Worm (Caenorhabditis elegans) whole organism, early embryonic: Measurements from ENCODE around the gene grd-14.

ENCODE experiments used
- B0310.2 ChIP-seq: sonication (generic microtip); optimal IDR thresholded peaks from 2 replicates; lab custom pipeline; 2016; ENCODE audit warnings: mild to moderate bottlenecking, missing genetic modification characterization, missing compliant biosample characterization
- F13C5.2 ChIP-seq: sonication (generic microtip); optimal IDR thresholded peaks from 2 replicates; lab custom pipeline; 2017; ENCODE audit warnings: mild to moderate bottlenecking, missing genetic modification characterization, inconsistent platforms, missing compliant biosample characterization
- aly-1 ChIP-seq: sonication (generic microtip); optimal IDR thresholded peaks from 2 replicates; lab custom pipeline; 2016; ENCODE audit warnings: missing genetic modification characterization, missing compliant biosample characterization
- ama-1 ChIP-seq: fragments of 150-350 bp; optimal IDR thresholded peaks from 2 replicates; lab custom pipeline; 2014
- ceh-13 ChIP-seq: fragments of 200-800 bp; sonication (Bioruptor generic); optimal IDR thresholded peaks from 2 replicates; lab custom pipeline; 2018; ENCODE audit warnings: mild to moderate bottlenecking, missing genetic modification characterization, missing compliant biosample characterization
- ceh-36 ChIP-seq: sonication (generic microtip); optimal IDR thresholded peaks from 2 replicates; lab custom pipeline; 2016; ENCODE audit warnings: missing genetic modification characterization, inconsistent platforms, missing compliant biosample characterization
- ets-7 ChIP-seq: sonication (generic microtip); optimal IDR thresholded peaks from 2 replicates; lab custom pipeline; 2016; ENCODE audit warnings: missing genotype, missing genetic modification characterization, missing compliant biosample characterization
- flt-1 ChIP-seq: fragments of 200-800 bp; sonication (Bioruptor generic); IDR thresholded peaks from 2 replicates; pipeline ENCODE4 v1.3.6; 2022; ENCODE audit warnings: missing genetic modification characterization, missing compliant biosample characterization
- hmbx-1 ChIP-seq: sonication (generic microtip); optimal IDR thresholded peaks from 2 replicates; lab custom pipeline; 2016; ENCODE audit warnings: mild to moderate bottlenecking, missing genetic modification characterization, missing compliant biosample characterization
- hmg-4 ChIP-seq: fragments of 200-800 bp; sonication (Bioruptor generic); optimal IDR thresholded peaks from 2 replicates; lab custom pipeline; 2018; ENCODE audit warnings: mild to moderate bottlenecking, missing genetic modification characterization, missing compliant biosample characterization
- hnd-1 ChIP-seq: sonication (generic microtip); optimal IDR thresholded peaks from 2 replicates; lab custom pipeline; 2016; ENCODE audit warnings: missing genetic modification characterization, missing compliant biosample characterization
- pes-1 ChIP-seq: fragments of 200-800 bp; sonication (Bioruptor generic); IDR thresholded peaks from 2 replicates; pipeline ENCODE4 v1.3.6; 2022; ENCODE audit warnings: missing genetic modification reagents, missing genetic modification characterization, missing compliant biosample characterization
- scrt-1 ChIP-seq: fragments of 200-800 bp; sonication (Bioruptor generic); IDR thresholded peaks from 2 replicates; pipeline ENCODE4 v1.3.6; 2022; ENCODE audit warnings: missing genetic modification characterization, missing compliant biosample characterization
- sea-1 ChIP-seq: fragments of 200-800 bp; sonication (Bioruptor generic); conservative IDR thresholded peaks from 2 replicates; pipeline ENCODE4 v1.3.6; 2022; ENCODE audit warnings: missing genetic modification characterization, missing compliant biosample characterization
- tbx-11 ChIP-seq: fragments of 200-800 bp; sonication (Bioruptor generic); IDR thresholded peaks from 2 replicates; pipeline ENCODE4 v1.3.6; 2022; ENCODE audit warnings: missing genetic modification characterization, missing compliant biosample characterization
- tbx-37 ChIP-seq: fragments of 200-800 bp; sonication (Bioruptor generic); conservative IDR thresholded peaks from 2 replicates; pipeline ENCODE4 v1.3.6; 2022; ENCODE audit warnings: missing genetic modification reagents, missing genetic modification characterization, missing compliant biosample characterization
- tra-4 ChIP-seq: sonication (generic microtip); optimal IDR thresholded peaks from 2 replicates; lab custom pipeline; 2017; ENCODE audit warnings: missing genetic modification characterization, missing compliant biosample characterization

The grd-14 gene

DNA sequence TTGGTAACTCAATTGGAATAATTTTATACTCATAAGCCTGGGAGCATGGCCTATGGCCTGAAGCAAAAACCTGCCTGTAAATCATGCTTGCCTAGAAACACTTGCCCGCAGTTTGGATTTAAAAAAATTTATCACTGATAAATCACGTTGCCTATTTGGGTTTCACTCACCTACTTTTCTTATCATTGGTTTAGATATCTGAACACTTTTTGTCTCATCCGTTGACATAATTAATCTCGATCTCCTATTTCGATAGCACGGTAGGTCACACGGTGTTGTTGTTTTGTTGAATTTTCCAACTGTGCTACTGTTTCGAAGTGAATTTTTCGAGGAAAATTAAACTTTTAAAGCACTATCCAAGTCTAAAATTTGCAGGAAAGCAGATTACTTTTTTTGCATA is 7.2 kb downstream of the grd-14 start:
- no peak for TF ChIP-seq ceh-13 (GFP tag; lab: Kevin White, UChicago)
- TF ChIP-seq flt-1 (GFP tag; lab: Robert Waterston, UW): no peak
- TF ChIP-seq tra-4: no peak
- no peak for TF ChIP-seq ceh-36 (tag; lab: Kevin White, UChicago)
- TF ChIP-seq pes-1 (GFP tag; lab: Robert Waterston, UW): no peak
- TF ChIP-seq tbx-37 (GFP tag; lab: Robert Waterston, UW): no peak
- TF ChIP-seq sea-1 (GFP tag; lab: Robert Waterston, UW): no peak
- TF ChIP-seq tbx-11: no peak
- TF ChIP-seq hnd-1 (tag; lab: Kevin White, UChicago): no peak
- no peak for TF ChIP-seq aly-1 (tag; lab: Kevin White, UChicago)
- TF ChIP-seq F13C5.2: no peak

DNA sequence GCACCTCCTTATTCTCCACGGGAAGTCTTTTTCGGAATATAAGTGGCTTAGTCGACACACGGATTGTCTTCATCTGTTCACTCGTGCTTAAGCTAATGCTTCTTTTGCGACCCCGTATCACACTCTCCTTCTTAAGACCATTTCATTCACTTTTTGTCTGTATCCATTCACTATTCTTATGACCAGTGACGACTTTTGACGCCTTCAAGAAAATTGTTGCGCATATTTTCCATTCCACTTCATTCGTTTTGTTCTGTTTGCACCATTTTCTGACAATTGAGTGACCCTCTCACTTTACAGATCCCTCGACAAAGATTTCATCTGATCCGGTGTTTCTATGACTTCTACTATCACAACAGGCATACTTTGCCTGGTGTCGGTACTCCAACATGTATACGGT is 7.8 kb downstream of the grd-14 start, which contains the start of gene H03E18.1:
TSS of gene H03E18.1 (plus strand) at position 301 of the 400 bp plus-strand sequence.
- TF ChIP-seq ama-1 (lab: Kevin White, UChicago) (no peak), B0310.2 (tag; lab: Kevin White, UChicago) (no peak), pes-1 (GFP tag; lab: Robert Waterston, UW) (no peak), tbx-11 (no peak), ceh-13 (GFP tag; lab: Kevin White, UChicago) (no peak), tra-4 (no peak), aly-1 (tag; lab: Kevin White, UChicago) (no peak), ceh-36 (tag; lab: Kevin White, UChicago) (no peak), tbx-37 (GFP tag; lab: Robert Waterston, UW) (no peak), hmbx-1 (tag; lab: Kevin White, UChicago) (no peak), sea-1 (GFP tag; lab: Robert Waterston, UW) (no peak), scrt-1 (GFP tag; lab: Robert Waterston, UW) (no peak), hmg-4 (GFP tag; lab: Kevin White, UChicago) (no peak), flt-1 (GFP tag; lab: Robert Waterston, UW) (no peak), hnd-1 (tag; lab: Kevin White, UChicago) (no peak), ets-7 (tag; lab: Kevin White, UChicago) (no peak), F13C5.2 (no peak)

ce11 chrX:8509088-8509487 is 9.3 kb downstream of the grd-14 start:
- TF ChIP-seq ceh-36 (tag; lab: Kevin White, UChicago): no peak
- TF ChIP-seq hmbx-1 (tag; lab: Kevin White, UChicago): no peak
- no peak for TF ChIP-seq flt-1 (GFP tag; lab: Robert Waterston, UW)
- no peak for TF ChIP-seq hnd-1 (tag; lab: Kevin White, UChicago)
- TF ChIP-seq tbx-37 (GFP tag; lab: Robert Waterston, UW): no peak
- no peak for TF ChIP-seq hmg-4 (GFP tag; lab: Kevin White, UChicago)

DNA sequence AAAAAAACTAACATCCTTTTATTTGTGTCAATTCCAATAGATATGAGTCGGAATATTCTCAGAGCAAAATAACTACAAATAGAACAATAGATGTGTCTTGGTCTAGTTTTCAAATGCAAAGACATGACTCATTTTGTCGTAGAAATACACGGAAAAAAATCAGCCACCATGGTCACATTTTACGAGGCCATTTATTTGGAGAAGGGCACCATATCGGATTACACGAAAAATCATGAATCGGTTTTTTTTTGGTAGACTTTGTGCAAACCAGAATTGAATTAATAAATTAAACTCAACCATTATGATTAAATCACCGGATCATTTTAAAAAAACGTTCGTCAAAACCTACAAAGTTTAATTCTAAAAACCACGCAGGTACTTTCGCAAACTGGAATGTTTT is 20.6 kb downstream of the grd-14 start, which contains the start of gene H03E18.2:
TSS of gene H03E18.2 (minus strand) at position 101 of the 400 bp plus-strand sequence.
- TF ChIP-seq tbx-11 (no peak), ets-7 (tag; lab: Kevin White, UChicago) (no peak), F13C5.2 (no peak), ceh-36 (tag; lab: Kevin White, UChicago) (no peak), flt-1 (GFP tag; lab: Robert Waterston, UW) (no peak), tbx-37 (GFP tag; lab: Robert Waterston, UW) (no peak), ama-1 (lab: Kevin White, UChicago) (no peak), B0310.2 (tag; lab: Kevin White, UChicago) (no peak)

DNA sequence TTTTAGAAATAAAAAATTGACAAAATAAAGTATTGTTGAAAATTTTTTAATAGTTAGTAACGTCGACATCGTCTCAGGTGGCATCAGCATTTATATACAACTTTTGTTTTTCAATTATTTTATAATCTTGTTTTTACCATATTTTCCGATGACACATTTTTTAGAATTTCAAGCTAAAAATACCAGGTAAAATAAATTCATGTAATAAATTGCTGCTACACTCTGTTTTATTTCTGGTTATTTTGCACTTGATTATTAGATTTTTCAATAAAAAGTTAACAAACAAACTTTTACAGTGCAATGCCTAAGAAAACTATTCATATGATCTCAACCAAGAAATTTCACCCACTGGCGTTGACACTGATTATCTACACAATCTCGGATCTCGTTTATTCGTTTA is 21.8 kb downstream of the grd-14 start, which contains the start of gene C03G5.14:
TSS of gene C03G5.14 (plus strand) at position 301 of the 400 bp plus-strand sequence.
- TF ChIP-seq flt-1 (GFP tag; lab: Robert Waterston, UW) (no peak), sea-1 (GFP tag; lab: Robert Waterston, UW) (no peak), tbx-37 (GFP tag; lab: Robert Waterston, UW) (no peak), ceh-13 (GFP tag; lab: Kevin White, UChicago) (no peak), hmbx-1 (tag; lab: Kevin White, UChicago) (no peak), tbx-11 (no peak), hnd-1 (tag; lab: Kevin White, UChicago) (no peak)

DNA sequence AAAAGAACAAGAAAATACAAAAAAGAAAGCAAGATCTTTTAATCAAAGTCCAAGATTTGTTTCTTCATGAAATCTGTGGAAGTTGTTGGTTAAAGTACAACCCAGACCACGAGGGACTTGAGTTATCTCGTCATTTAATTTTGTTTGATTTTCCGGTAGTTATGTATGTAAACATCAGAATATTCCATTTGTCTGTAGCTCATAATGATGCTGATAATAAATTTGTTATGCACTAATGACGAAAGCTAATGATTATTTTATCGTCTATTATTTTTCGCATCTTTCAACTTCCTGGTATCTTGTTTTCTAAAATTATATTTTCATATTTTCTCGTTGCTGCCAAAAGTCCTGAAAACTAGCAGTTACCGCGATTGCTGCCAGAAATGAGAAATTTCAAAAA is 23.2 kb downstream of the grd-14 start:
- TF ChIP-seq tbx-11: no peak
- TF ChIP-seq hmg-4 (GFP tag; lab: Kevin White, UChicago): no peak
- TF ChIP-seq hnd-1 (tag; lab: Kevin White, UChicago): no peak
- TF ChIP-seq pes-1 (GFP tag; lab: Robert Waterston, UW): no peak
- TF ChIP-seq tbx-37 (GFP tag; lab: Robert Waterston, UW): no peak
- TF ChIP-seq ets-7 (tag; lab: Kevin White, UChicago): no peak
- TF ChIP-seq B0310.2 (tag; lab: Kevin White, UChicago): no peak
- TF ChIP-seq flt-1 (GFP tag; lab: Robert Waterston, UW): no peak
- TF ChIP-seq F13C5.2: no peak
- TF ChIP-seq tra-4: no peak
- no peak for TF ChIP-seq ceh-13 (GFP tag; lab: Kevin White, UChicago)
- TF ChIP-seq hmbx-1 (tag; lab: Kevin White, UChicago): no peak
- TF ChIP-seq ceh-36 (tag; lab: Kevin White, UChicago): no peak
- TF ChIP-seq aly-1 (tag; lab: Kevin White, UChicago): no peak

- TF ChIP-seq flt-1 (GFP tag; lab: Robert Waterston, UW): no peak
- TF ChIP-seq hnd-1 (tag; lab: Kevin White, UChicago): no peak
- no peak for TF ChIP-seq hmg-4 (GFP tag; lab: Kevin White, UChicago)
- no peak for TF ChIP-seq ets-7 (tag; lab: Kevin White, UChicago)
These were observed 28.1 kb downstream of the grd-14 start, which contains the start of gene flp-5 for ce11 chrX:8527950-8528349. flp-5 (plus strand) TSS chrX:8528250.
